Fruit fly (Drosophila melanogaster) whole organism, prepupa: ENCODE results near the gene ebi.

ENCODE experiments used
- CG10631 ChIP-seq: fragments of 200-800 bp; sonication (Bioruptor generic); optimal IDR thresholded peaks from 2 replicates; lab custom pipeline; 2016; ENCODE audit warnings: missing biosample characterization, missing genetic modification characterization
- CG10669 ChIP-seq: fragments of 200-800 bp; sonication (Bioruptor generic); optimal IDR thresholded peaks from 3 replicates; lab custom pipeline; 2018; ENCODE audit warnings: missing biosample characterization, mild to moderate bottlenecking, missing genetic modification characterization, moderate library complexity
- CG11762 ChIP-seq: fragments of 200-800 bp; sonication (Bioruptor generic); optimal IDR thresholded peaks from 3 replicates; lab custom pipeline; 2016; ENCODE audit warnings: missing biosample characterization, missing genetic modification characterization; ENCODE audit not compliant: insufficient read depth
- CG11902 ChIP-seq: fragments of 200-800 bp; sonication (Bioruptor generic); optimal IDR thresholded peaks from 3 replicates; lab custom pipeline; 2016; ENCODE audit warnings: missing biosample characterization, missing genetic modification characterization
- CG15336 ChIP-seq: fragments of 200-800 bp; sonication (Bioruptor generic); IDR thresholded peaks from 2 replicates; pipeline ENCODE4 v1.3.6; 2022; ENCODE audit warnings: missing biosample characterization, missing genetic modification characterization
- CG1621 ChIP-seq: fragments of 200-800 bp; sonication (Bioruptor generic); optimal IDR thresholded peaks from 3 replicates; lab custom pipeline; 2018; ENCODE audit warnings: missing biosample characterization, mild to moderate bottlenecking, missing genetic modification characterization
- CG16779 ChIP-seq: fragments of 200-800 bp; sonication (Bioruptor generic); optimal IDR thresholded peaks from 3 replicates; lab custom pipeline; 2017; ENCODE audit warnings: missing biosample characterization, mild to moderate bottlenecking, missing genetic modification characterization
- CG3032 ChIP-seq: fragments of 200-800 bp; optimal IDR thresholded peaks from 2 replicates; lab custom pipeline; 2019; ENCODE audit warnings: missing biosample characterization, mild to moderate bottlenecking, missing genetic modification characterization, moderate library complexity
- CG31627 ChIP-seq: fragments of 200-800 bp; sonication (Bioruptor generic); optimal IDR thresholded peaks from 3 replicates; lab custom pipeline; 2016; ENCODE audit warnings: missing biosample characterization, missing genetic modification characterization
- CG32006 ChIP-seq: fragments of 200-800 bp; sonication (Bioruptor generic); optimal IDR thresholded peaks from 3 replicates; lab custom pipeline; 2017; ENCODE audit warnings: missing biosample characterization, mild to moderate bottlenecking, missing genetic modification characterization
- CG34406 ChIP-seq: fragments of 200-800 bp; sonication (Bioruptor generic); optimal IDR thresholded peaks from 3 replicates; lab custom pipeline; 2016; ENCODE audit warnings: missing biosample characterization, missing genetic modification characterization
- CG3919 ChIP-seq: fragments of 200-800 bp; sonication (Bioruptor generic); optimal IDR thresholded peaks from 3 replicates; lab custom pipeline; 2016; ENCODE audit warnings: missing biosample characterization, missing genetic modification characterization
- CG6163 ChIP-seq: fragments of 200-800 bp; sonication (Bioruptor generic); IDR thresholded peaks from 3 replicates; pipeline ENCODE4 v1.3.6; 2022; ENCODE audit warnings: missing biosample characterization, missing genetic modification characterization
- CG6276 ChIP-seq: fragments of 200-800 bp; sonication (Bioruptor generic); optimal IDR thresholded peaks from 2 replicates; lab custom pipeline; 2017; ENCODE audit warnings: missing biosample characterization, mild to moderate bottlenecking, missing genetic modification characterization
- CG6808 ChIP-seq: fragments of 200-800 bp; sonication (Bioruptor generic); optimal IDR thresholded peaks from 3 replicates; lab custom pipeline; 2017; ENCODE audit warnings: missing biosample characterization, missing genetic modification characterization, mild to moderate bottlenecking, moderate library complexity, missing genetic modification reagents
- CG8119 ChIP-seq: fragments of 200-800 bp; sonication (Bioruptor generic); IDR thresholded peaks from 3 replicates; pipeline ENCODE4 v1.3.6; 2022; ENCODE audit warnings: missing biosample characterization, missing genetic modification characterization
- CG8319 ChIP-seq: fragments of 200-800 bp; sonication (Bioruptor generic); optimal IDR thresholded peaks from 3 replicates; lab custom pipeline; 2016; ENCODE audit warnings: missing biosample characterization, missing genetic modification characterization
- CG8632 ChIP-seq: fragments of 200-800 bp; sonication (Bioruptor generic); optimal IDR thresholded peaks from 3 replicates; lab custom pipeline; 2016; ENCODE audit warnings: missing biosample characterization, missing genetic modification characterization
- CG9139 ChIP-seq: fragments of 200-800 bp; sonication (Bioruptor generic); optimal IDR thresholded peaks from 3 replicates; lab custom pipeline; 2017; ENCODE audit warnings: missing biosample characterization, mild to moderate bottlenecking, missing genetic modification characterization
- Eip78C ChIP-seq: fragments of 200-800 bp; sonication (Bioruptor generic); peaks from one replicate; lab custom pipeline; 2016; ENCODE audit warnings: missing biosample characterization, missing genetic modification characterization
- Ets96B ChIP-seq: fragments of 200-800 bp; optimal IDR thresholded peaks from 2 replicates; lab custom pipeline; 2019; ENCODE audit warnings: missing biosample characterization, mild to moderate bottlenecking, missing genetic modification characterization, moderate library complexity
- Gug ChIP-seq: fragments of 200-800 bp; sonication (Bioruptor generic); IDR thresholded peaks from 2 replicates; pipeline ENCODE4 v1.3.6; 2022; ENCODE audit warnings: missing biosample characterization, missing genetic modification characterization
- Hr38 ChIP-seq: sonication (Bioruptor generic); optimal IDR thresholded peaks from 2 replicates; lab custom pipeline; 2016; ENCODE audit warnings: missing biosample characterization, missing genetic modification characterization
- Hr39 ChIP-seq: fragments of 200-800 bp; sonication (Bioruptor generic); optimal IDR thresholded peaks from 2 replicates; lab custom pipeline; 2016; ENCODE audit warnings: missing biosample characterization, missing genetic modification characterization
- Met ChIP-seq: fragments of 200-800 bp; sonication (Bioruptor generic); optimal IDR thresholded peaks from 3 replicates; lab custom pipeline; 2016; ENCODE audit warnings: missing biosample characterization, missing genetic modification characterization
- Sox102F ChIP-seq: fragments of 200-800 bp; sonication (Bioruptor generic); optimal IDR thresholded peaks from 2 replicates; lab custom pipeline; 2016; ENCODE audit warnings: missing biosample characterization, mild to moderate bottlenecking, missing genetic modification characterization
- Sox14 ChIP-seq: fragments of 200-800 bp; sonication (Bioruptor generic); optimal IDR thresholded peaks from 3 replicates; lab custom pipeline; 2016; ENCODE audit warnings: missing biosample characterization, missing genetic modification characterization
- achi ChIP-seq: fragments of 200-800 bp; sonication (Bioruptor generic); optimal IDR thresholded peaks from 3 replicates; lab custom pipeline; 2016; ENCODE audit warnings: missing biosample characterization, missing genetic modification characterization
- cyc ChIP-seq: fragments of 200-800 bp; sonication (Bioruptor generic); optimal IDR thresholded peaks from 3 replicates; lab custom pipeline; 2016; ENCODE audit warnings: missing biosample characterization, missing genetic modification characterization
- dsx ChIP-seq: fragments of 200-800 bp; optimal IDR thresholded peaks from 3 replicates; lab custom pipeline; 2019; ENCODE audit warnings: missing biosample characterization, mild to moderate bottlenecking, missing genetic modification characterization, moderate library complexity; ENCODE audit not compliant: poor library complexity, severe bottlenecking
- eg ChIP-seq: fragments of 200-800 bp; sonication (Bioruptor generic); IDR thresholded peaks from 3 replicates; pipeline ENCODE4 v1.3.6; 2022; ENCODE audit warnings: missing biosample characterization, missing genetic modification characterization
- esn ChIP-seq: fragments of 200-800 bp; sonication (Bioruptor generic); optimal IDR thresholded peaks from 2 replicates; lab custom pipeline; 2016; ENCODE audit warnings: missing biosample characterization, mild to moderate bottlenecking, missing genetic modification characterization, moderate library complexity
- fd59A ChIP-seq: fragments of 200-800 bp; sonication (Bioruptor generic); optimal IDR thresholded peaks from 2 replicates; lab custom pipeline; 2017; ENCODE audit warnings: missing biosample characterization, mild to moderate bottlenecking, missing genetic modification characterization, missing genetic modification reagents
- fd85E ChIP-seq: fragments of 200-800 bp; sonication (Bioruptor generic); optimal IDR thresholded peaks from 3 replicates; lab custom pipeline; 2016; ENCODE audit warnings: missing biosample characterization, missing genetic modification characterization
- fkh ChIP-seq: fragments of 200-800 bp; sonication (Bioruptor generic); optimal IDR thresholded peaks from 3 replicates; lab custom pipeline; 2017; ENCODE audit warnings: missing biosample characterization, mild to moderate bottlenecking, missing genetic modification characterization, moderate library complexity
- net ChIP-seq: fragments of 200-800 bp; sonication (Bioruptor generic); optimal IDR thresholded peaks from 3 replicates; lab custom pipeline; 2016; ENCODE audit warnings: missing biosample characterization, missing genetic modification characterization
- pdm3 ChIP-seq: fragments of 200-800 bp; sonication (Bioruptor generic); optimal IDR thresholded peaks from 3 replicates; lab custom pipeline; 2016; ENCODE audit warnings: missing biosample characterization, missing genetic modification characterization
- salr ChIP-seq, 2 experiments: fragments of 200-800 bp; sonication (Bioruptor generic); optimal IDR thresholded peaks; 3 replicates each; lab custom pipeline; 2016 to 2018; ENCODE audit warnings: missing biosample characterization in 2 of 2, missing genetic modification characterization in 2 of 2, mild to moderate bottlenecking in 1 of 2
- spab ChIP-seq: fragments of 200-800 bp; sonication (Bioruptor generic); optimal IDR thresholded peaks from 2 replicates; lab custom pipeline; 2017; ENCODE audit warnings: missing biosample characterization, mild to moderate bottlenecking, missing genetic modification characterization, missing genetic modification reagents
- ss ChIP-seq, 2 experiments: fragments of 200-800 bp; sonication (Bioruptor generic); optimal IDR thresholded peaks; 2 replicates in 1 of 2; 3 replicates in 1 of 2; lab custom pipeline; 2017 to 2018; ENCODE audit warnings: mild to moderate bottlenecking in 2 of 2, missing biosample characterization in 2 of 2, missing genetic modification characterization in 2 of 2, moderate library complexity in 1 of 2
- svp ChIP-seq: fragments of 200-800 bp; sonication (Bioruptor generic); peaks from one replicate; lab custom pipeline; 2016; ENCODE audit warnings: missing biosample characterization, missing genetic modification characterization
- vri ChIP-seq: fragments of 200-800 bp; sonication (Bioruptor generic); optimal IDR thresholded peaks from 3 replicates; lab custom pipeline; 2016; ENCODE audit warnings: missing biosample characterization, mild to moderate bottlenecking, missing genetic modification characterization

ebi gene

DNA sequence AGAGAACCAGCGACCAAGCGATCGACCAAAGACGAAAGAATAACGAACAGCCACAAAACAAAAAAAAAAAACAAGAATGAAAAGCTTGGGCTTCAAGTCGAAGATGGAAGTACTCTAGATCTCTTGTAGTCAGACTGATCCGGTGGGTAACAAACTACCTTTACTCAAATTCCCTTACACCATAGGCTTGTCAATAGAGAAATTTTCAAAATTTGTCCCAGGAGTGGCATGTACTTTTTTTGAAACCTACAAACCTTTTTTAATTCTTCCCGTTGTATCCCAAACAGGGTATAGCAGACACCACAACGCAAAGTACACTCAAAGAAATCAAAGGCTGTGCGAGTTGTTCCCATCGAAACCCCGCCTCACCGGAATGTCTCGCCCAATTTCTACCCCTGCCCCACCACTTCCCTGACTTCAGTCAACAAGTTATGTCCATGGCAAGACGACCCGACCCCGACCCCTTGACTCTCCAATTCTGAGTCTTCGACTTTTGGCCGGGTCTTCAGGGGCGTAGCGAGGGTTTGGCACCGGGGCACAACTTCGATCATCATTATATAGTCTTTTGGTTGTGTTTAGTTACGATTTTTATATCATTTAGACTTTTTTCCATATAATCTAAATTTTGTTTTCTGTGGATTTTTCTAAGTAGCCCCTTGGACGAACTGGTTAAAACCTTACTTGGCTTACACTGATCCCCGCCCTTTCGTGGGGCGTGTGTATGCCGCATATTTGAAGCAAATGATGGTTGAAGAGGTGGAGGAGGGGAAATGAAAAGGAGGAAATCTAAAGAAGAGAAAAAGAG, 15.0 kb downstream of the ebi start (continued):
- TF ChIP-seq CG8319 (GFP tag; lab: Kevin White, UChicago) (peak; percentile 81), CG6163 (GFP tag; lab: Robert Waterston, UW) (peak; percentile 89), cyc (GFP tag; lab: Kevin White, UChicago) (peak; percentile 95), CG10669 (GFP tag; lab: Kevin White, UChicago) (peak; percentile 72), CG10631 (GFP tag; lab: Kevin White, UChicago) (peak; percentile 89), spab (GFP tag; lab: Kevin White, UChicago) (peak; percentile 71), CG34406 (GFP tag; lab: Kevin White, UChicago) (peak; percentile 84), esn (GFP tag; lab: Kevin White, UChicago) (peak; percentile 96), Hr39 (GFP tag; lab: Kevin White, UChicago) (peak; percentile 95), CG31627 (GFP tag; lab: Kevin White, UChicago) (peak; percentile 95), fd59A (GFP tag; lab: Kevin White, UChicago) (peak; percentile 78), CG8119 (GFP tag; lab: Robert Waterston, UW) (peak; percentile 71), dsx (GFP tag; lab: Kevin White, UChicago) (peak; percentile 65), CG11762 (GFP tag; lab: Kevin White, UChicago) (peak; percentile 51), salr (GFP tag; optimal IDR thresholded peaks at IDR 0.05; lab: Kevin White, UChicago) (peak; percentile 67 to 69), achi (peak; percentile 86), eg (GFP tag; lab: Robert Waterston, UW) (peak; percentile 53), Met (peak; percentile 96)
- TF ChIP-seq, all 60 proteins: peak for 57

DNA sequence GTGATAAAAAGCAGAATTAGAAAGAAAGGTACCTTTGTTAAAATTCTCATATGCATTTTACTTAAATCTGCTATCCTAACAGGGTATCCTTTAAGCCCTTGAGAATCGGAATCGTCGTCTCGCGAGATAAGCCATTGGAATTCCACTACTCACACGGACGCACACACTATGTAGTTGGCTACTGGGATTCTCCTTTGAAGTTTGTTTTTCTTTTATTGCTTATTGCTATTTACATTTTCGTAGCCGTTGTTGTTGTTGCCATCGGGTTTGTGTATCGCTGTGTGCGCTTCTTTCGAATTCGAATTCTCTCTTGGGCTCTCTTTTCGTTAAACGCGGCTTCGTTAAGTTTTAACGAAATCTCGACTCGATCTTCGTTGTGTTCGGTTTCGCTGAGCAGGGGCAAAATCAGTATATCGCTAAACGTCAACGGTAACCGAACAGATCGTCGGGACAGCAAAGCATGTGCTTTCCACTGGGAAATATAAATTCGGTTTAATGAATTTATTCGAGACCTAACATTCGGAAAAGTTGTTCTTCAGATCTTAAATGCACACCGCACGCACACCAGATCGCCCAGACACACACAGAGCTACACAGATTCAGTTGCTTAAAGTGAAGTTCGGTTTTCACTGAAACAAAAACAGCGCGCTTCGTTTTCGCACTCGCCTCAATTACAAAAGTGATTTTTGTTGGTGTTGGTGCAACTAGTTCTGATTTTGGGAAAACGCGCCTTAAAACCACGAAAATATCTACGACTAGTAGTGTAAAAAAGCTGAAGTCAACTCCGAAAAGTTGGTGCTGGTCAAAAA, 16.2 kb downstream of the ebi start, which contains the start of gene ex:
Gene ex (plus strand): TSS at position 408 of the 809 bp plus-strand sequence.
- TF ChIP-seq CG3919 (GFP tag; lab: Kevin White, UChicago), result peak; percentile 38
- TF ChIP-seq CG16779 (tag; lab: Kevin White, UChicago), result peak; percentile 40
- TF ChIP-seq Sox14 (GFP tag; lab: Kevin White, UChicago), result peak; percentile 35
- peak; percentile 11 for TF ChIP-seq esn (GFP tag; lab: Kevin White, UChicago)
- peak; percentile 66 for TF ChIP-seq CG6808 (GFP tag; lab: Kevin White, UChicago)
- TF ChIP-seq Hr38 (GFP tag; lab: Kevin White, UChicago), result no peak
- TF ChIP-seq CG6163 (GFP tag; lab: Robert Waterston, UW), result peak; percentile 89
- TF ChIP-seq Met, result peak; percentile 40
- no peak for TF ChIP-seq CG11902 (GFP tag; lab: Kevin White, UChicago)
- TF ChIP-seq Sox102F, result no peak
- TF ChIP-seq spab (GFP tag; lab: Kevin White, UChicago), result peak; percentile 52
- TF ChIP-seq CG1621, result peak; percentile 65
- no peak for TF ChIP-seq cyc (GFP tag; lab: Kevin White, UChicago)
- peak; percentile 67 for TF ChIP-seq CG6276 (GFP tag; lab: Kevin White, UChicago)
- TF ChIP-seq fkh (GFP tag; lab: Kevin White, UChicago), result peak; percentile 99
- peak; percentile 71 to 75 for TF ChIP-seq ss (GFP tag; optimal IDR thresholded peaks at IDR 0.05; lab: Kevin White, UChicago)
- peak; percentile 17 for TF ChIP-seq pdm3 (GFP tag; lab: Kevin White, UChicago)
- no peak for TF ChIP-seq CG31627 (GFP tag; lab: Kevin White, UChicago)
- TF ChIP-seq svp (GFP tag; lab: Kevin White, UChicago), result peak; percentile 77
- TF ChIP-seq CG32006 (GFP tag; lab: Kevin White, UChicago), result peak; percentile 22
- TF ChIP-seq eg (GFP tag; lab: Robert Waterston, UW), result peak; percentile 72; the same call in 2 of the 3 replicates
- TF ChIP-seq Ets96B (tag; lab: Kevin White, UChicago), result peak; percentile 46
- peak; percentile 43 for TF ChIP-seq CG3032 (tag; lab: Kevin White, UChicago)
- TF ChIP-seq CG10669 (GFP tag; lab: Kevin White, UChicago), result peak; percentile 57
- no peak for TF ChIP-seq fd85E (GFP tag; lab: Kevin White, UChicago)
- peak; percentile 39 for TF ChIP-seq CG8632
- peak; percentile 78 for TF ChIP-seq CG9139
- peak; percentile 71; the same call in 1 of the 2 replicates for TF ChIP-seq CG15336 (GFP tag; lab: Robert Waterston, UW)
- peak; percentile 86 for TF ChIP-seq dsx (GFP tag; lab: Kevin White, UChicago)
- TF ChIP-seq CG8119 (GFP tag; lab: Robert Waterston, UW), result peak; percentile 76; the same call in 2 of the 3 replicates
- TF ChIP-seq vri (GFP tag; lab: Kevin White, UChicago), result peak; percentile 41
- TF ChIP-seq achi, result peak; percentile 55
- TF ChIP-seq Gug (GFP tag; lab: Robert Waterston, UW), result no peak
- peak; percentile 33 for TF ChIP-seq net (GFP tag; lab: Kevin White, UChicago)
- no peak for TF ChIP-seq Hr39 (GFP tag; lab: Kevin White, UChicago)
- TF ChIP-seq Eip78C (GFP tag; lab: Kevin White, UChicago), result peak; percentile 88
- TF ChIP-seq CG10631 (GFP tag; lab: Kevin White, UChicago), result peak; percentile 17
- TF ChIP-seq fd59A (GFP tag; lab: Kevin White, UChicago), result peak; percentile 32
